Worm (Caenorhabditis elegans) whole organism, late embryonic: ENCODE measurements around the gene nhr-9.

ENCODE experiments used
- C38D4.7 ChIP-seq: fragments of 200-800 bp; sonication (Bioruptor generic); optimal IDR thresholded peaks from 2 replicates; lab custom pipeline; 2018; ENCODE audit warnings: mild to moderate bottlenecking, missing genetic modification characterization, moderate library complexity, missing compliant biosample characterization
- K09A11.1 ChIP-seq: sonication (generic microtip); optimal IDR thresholded peaks from 2 replicates; lab custom pipeline; 2017; ENCODE audit warnings: antibody characterized with exemption, mild to moderate bottlenecking, missing genetic modification characterization, missing compliant biosample characterization; ENCODE audit not compliant: insufficient read depth
- T23F11.4 ChIP-seq: fragments of 200-800 bp; sonication (Bioruptor generic); optimal IDR thresholded peaks from 2 replicates; lab custom pipeline; 2018; ENCODE audit warnings: mild to moderate bottlenecking, missing genetic modification characterization, missing compliant biosample characterization
- Y22D7AL.16 ChIP-seq: sonication (generic microtip); optimal IDR thresholded peaks from 2 replicates; lab custom pipeline; 2016; ENCODE audit warnings: missing genetic modification characterization, missing compliant biosample characterization
- ceh-14 ChIP-seq: sonication (generic microtip); optimal IDR thresholded peaks from 2 replicates; lab custom pipeline; 2016; ENCODE audit warnings: missing genotype, missing genetic modification characterization, missing compliant biosample characterization
- ceh-18 ChIP-seq: sonication (generic microtip); optimal IDR thresholded peaks from 2 replicates; lab custom pipeline; 2016; ENCODE audit warnings: missing genetic modification characterization, missing compliant biosample characterization
- ceh-24 ChIP-seq: sonication (generic microtip); optimal IDR thresholded peaks from 2 replicates; lab custom pipeline; 2016; ENCODE audit warnings: mild to moderate bottlenecking, missing genetic modification characterization, missing compliant biosample characterization
- ceh-31 ChIP-seq: sonication (generic microtip); optimal IDR thresholded peaks from 2 replicates; lab custom pipeline; 2016; ENCODE audit warnings: missing genetic modification characterization, missing compliant biosample characterization
- ceh-34 ChIP-seq: sonication (generic microtip); optimal IDR thresholded peaks from 2 replicates; lab custom pipeline; 2016; ENCODE audit warnings: mild to moderate bottlenecking, missing genetic modification characterization, missing compliant biosample characterization
- ceh-48 ChIP-seq: sonication (generic microtip); optimal IDR thresholded peaks from 2 replicates; lab custom pipeline; 2016; ENCODE audit warnings: missing genetic modification characterization, inconsistent platforms, missing compliant biosample characterization
- ceh-9 ChIP-seq: sonication (generic microtip); optimal IDR thresholded peaks from 2 replicates; lab custom pipeline; 2016; ENCODE audit warnings: mild to moderate bottlenecking, missing genetic modification characterization, inconsistent platforms, missing compliant biosample characterization
- dmd-4 ChIP-seq: sonication (generic microtip); optimal IDR thresholded peaks from 2 replicates; lab custom pipeline; 2016; ENCODE audit warnings: borderline replicate concordance, missing genetic modification characterization, missing compliant biosample characterization
- elt-2 ChIP-seq: sonication (generic microtip); optimal IDR thresholded peaks from 2 replicates; lab custom pipeline; 2016; ENCODE audit warnings: missing genetic modification reagents, missing genetic modification characterization, missing compliant biosample characterization
- fax-1 ChIP-seq: sonication (generic microtip); optimal IDR thresholded peaks from 2 replicates; lab custom pipeline; 2016; ENCODE audit warnings: missing genotype, missing genetic modification characterization, missing compliant biosample characterization
- fkh-6 ChIP-seq: sonication (generic microtip); optimal IDR thresholded peaks from 2 replicates; lab custom pipeline; 2016; ENCODE audit warnings: missing genetic modification characterization, missing compliant biosample characterization
- gmeb-2 ChIP-seq: sonication (generic microtip); optimal IDR thresholded peaks from 2 replicates; lab custom pipeline; 2016; ENCODE audit warnings: missing genetic modification characterization, inconsistent platforms, missing compliant biosample characterization
- hlh-15 ChIP-seq: sonication (generic microtip); optimal IDR thresholded peaks from 2 replicates; lab custom pipeline; 2016; ENCODE audit warnings: missing genetic modification characterization, missing compliant biosample characterization
- hlh-30 ChIP-seq: sonication (generic microtip); optimal IDR thresholded peaks from 2 replicates; lab custom pipeline; 2017; ENCODE audit warnings: antibody characterized with exemption, missing genetic modification characterization, missing compliant biosample characterization; ENCODE audit not compliant: insufficient read depth
- hlh-6 ChIP-seq: sonication (generic microtip); optimal IDR thresholded peaks from 2 replicates; lab custom pipeline; 2016; ENCODE audit warnings: missing genotype, missing genetic modification characterization, missing compliant biosample characterization
- hlh-8 ChIP-seq: sonication (generic microtip); optimal IDR thresholded peaks from 2 replicates; lab custom pipeline; 2016; ENCODE audit warnings: missing genotype, missing genetic modification characterization, missing compliant biosample characterization
- madf-2 ChIP-seq: sonication (generic microtip); optimal IDR thresholded peaks from 2 replicates; lab custom pipeline; 2017; ENCODE audit warnings: missing genetic modification characterization, missing compliant biosample characterization
- mec-3 ChIP-seq: sonication (generic microtip); optimal IDR thresholded peaks from 2 replicates; lab custom pipeline; 2016; ENCODE audit warnings: borderline replicate concordance, missing genetic modification characterization, missing compliant biosample characterization
- nfya-1 ChIP-seq: sonication (generic microtip); optimal IDR thresholded peaks from 2 replicates; lab custom pipeline; 2017; ENCODE audit warnings: missing genetic modification characterization, mild to moderate bottlenecking, missing compliant biosample characterization, antibody characterized with exemption, moderate library complexity
- nhr-232 ChIP-seq: sonication (generic microtip); optimal IDR thresholded peaks from 2 replicates; lab custom pipeline; 2016; ENCODE audit warnings: missing genetic modification characterization, missing compliant biosample characterization
- npax-4 ChIP-seq: sonication (generic microtip); optimal IDR thresholded peaks from 2 replicates; lab custom pipeline; 2016; ENCODE audit warnings: missing genetic modification characterization, missing compliant biosample characterization
- pat-9 ChIP-seq: fragments of 200-800 bp; sonication (Bioruptor generic); optimal IDR thresholded peaks from 2 replicates; lab custom pipeline; 2018; ENCODE audit warnings: mild to moderate bottlenecking, missing genetic modification characterization, moderate library complexity, missing compliant biosample characterization
- pha-2 ChIP-seq: sonication (generic microtip); optimal IDR thresholded peaks from 2 replicates; lab custom pipeline; 2017; ENCODE audit warnings: mild to moderate bottlenecking, missing genetic modification characterization, missing compliant biosample characterization
- pqm-1 ChIP-seq: sonication (generic microtip); optimal IDR thresholded peaks from 2 replicates; lab custom pipeline; 2016; ENCODE audit warnings: missing genetic modification characterization, missing compliant biosample characterization
- pros-1 ChIP-seq: fragments of 150-350 bp; optimal IDR thresholded peaks from 2 replicates; lab custom pipeline; 2014; ENCODE audit warnings: missing biosample characterization, missing genetic modification reagents, missing genetic modification characterization
- sox-2 ChIP-seq: fragments of 200-800 bp; sonication (Bioruptor generic); IDR thresholded peaks from 2 replicates; pipeline ENCODE4 v1.3.6; 2022; ENCODE audit warnings: missing genetic modification reagents, missing genetic modification characterization, missing compliant biosample characterization
- sox-4 ChIP-seq: sonication (generic microtip); optimal IDR thresholded peaks from 2 replicates; lab custom pipeline; 2017; ENCODE audit warnings: mild to moderate bottlenecking, missing genetic modification characterization, inconsistent platforms, missing compliant biosample characterization
- syd-9 ChIP-seq: sonication (generic microtip); optimal IDR thresholded peaks from 2 replicates; lab custom pipeline; 2016; ENCODE audit warnings: mild to moderate bottlenecking, missing genetic modification characterization, moderate library complexity, missing compliant biosample characterization
- tbx-2 ChIP-seq: sonication (generic microtip); optimal IDR thresholded peaks from 2 replicates; lab custom pipeline; 2016; ENCODE audit warnings: missing genetic modification characterization, missing compliant biosample characterization
- ttx-3 ChIP-seq: sonication (generic microtip); optimal IDR thresholded peaks from 2 replicates; lab custom pipeline; 2016; ENCODE audit warnings: missing genetic modification reagents, missing genetic modification characterization, missing compliant biosample characterization
- unc-86 ChIP-seq: sonication (generic microtip); optimal IDR thresholded peaks from 2 replicates; lab custom pipeline; 2016; ENCODE audit warnings: missing genetic modification characterization, missing compliant biosample characterization
- zip-5 ChIP-seq: sonication (generic microtip); optimal IDR thresholded peaks from 2 replicates; lab custom pipeline; 2016; ENCODE audit warnings: missing genetic modification characterization, missing compliant biosample characterization

nhr-9 gene

ce11 chrIII:7063061-7063460 lies 32.2 kb upstream of the nhr-9 start:
- TF ChIP-seq ceh-9 (tag; lab: Kevin White, UChicago) (no peak), zip-5 (tag; lab: Kevin White, UChicago) (no peak)

- TF ChIP-seq sox-4 (tag; lab: Kevin White, UChicago) (no peak), ttx-3 (tag; lab: Kevin White, UChicago) (no peak), sox-2 (GFP tag; lab: Robert Waterston, UW) (no peak), Y22D7AL.16 (tag; lab: Kevin White, UChicago) (no peak), T23F11.4 (no peak), hlh-8 (tag; lab: Kevin White, UChicago) (no peak), ceh-9 (tag; lab: Kevin White, UChicago) (no peak), elt-2 (tag; lab: Kevin White, UChicago) (no peak), ceh-18 (no peak), unc-86 (tag; lab: Kevin White, UChicago) (no peak), K09A11.1 (no peak), madf-2 (no peak)
These were observed 31.1 kb upstream of the nhr-9 start, which contains the start of gene R01H2.4 for ce11 chrIII:7064185-7064584. Gene R01H2.4, minus strand, starts transcription at chrIII:7064285.

- TF ChIP-seq ceh-31 (tag; lab: Kevin White, UChicago) (no peak), hlh-30 (tag; lab: Kevin White, UChicago) (no peak), ttx-3 (tag; lab: Kevin White, UChicago) (no peak), nhr-232 (tag; lab: Kevin White, UChicago) (no peak), fkh-6 (no peak)
These were observed 27.8 kb upstream of the nhr-9 start, which contains the start of gene ger-1 for ce11 chrIII:7067385-7067896. Gene ger-1, minus strand, starts transcription at chrIII:7067477.

ce11 chrIII:7068520-7069113 lies 26.6 kb upstream of the nhr-9 start, which contains the start of the genes ubc-18 and R01H2.8:
Gene ubc-18, minus strand, starts transcription at chrIII:7068570.
Gene R01H2.8, plus strand, starts transcription at chrIII:7069063.
- TF ChIP-seq hlh-15 (tag; lab: Kevin White, UChicago) (no peak), npax-4 (tag; lab: Kevin White, UChicago) (no peak), tbx-2 (no peak), pha-2 (tag; lab: Kevin White, UChicago) (no peak), nfya-1 (tag; lab: Kevin White, UChicago) (peak; percentile 38), zip-5 (tag; lab: Kevin White, UChicago) (no peak)

ce11 chrIII:7069981-7070380 lies 25.3 kb upstream of the nhr-9 start, which contains the start of gene tmem-17:
Gene tmem-17, plus strand, starts transcription at chrIII:7070281.
- TF ChIP-seq syd-9 (tag; lab: Kevin White, UChicago): no peak
- TF ChIP-seq hlh-30 (tag; lab: Kevin White, UChicago): no peak
- TF ChIP-seq pqm-1: no peak
- TF ChIP-seq mec-3: no peak
- no peak for TF ChIP-seq gmeb-2 (tag; lab: Kevin White, UChicago)
- TF ChIP-seq ceh-34 (tag; lab: Kevin White, UChicago): no peak
- TF ChIP-seq hlh-8 (tag; lab: Kevin White, UChicago): no peak
- TF ChIP-seq ceh-24: no peak
- TF ChIP-seq ceh-48: no peak
- TF ChIP-seq ceh-31 (tag; lab: Kevin White, UChicago): no peak
- TF ChIP-seq dmd-4: no peak
- TF ChIP-seq pat-9 (tag; lab: Kevin White, UChicago): no peak
- no peak for TF ChIP-seq C38D4.7 (GFP tag; lab: Kevin White, UChicago)
- no peak for TF ChIP-seq sox-4 (tag; lab: Kevin White, UChicago)
- TF ChIP-seq pros-1 (tag; lab: Kevin White, UChicago): no peak
- TF ChIP-seq ceh-14 (tag; lab: Kevin White, UChicago): no peak
- TF ChIP-seq hlh-6 (tag; lab: Kevin White, UChicago): no peak
- no peak for TF ChIP-seq fax-1 (tag; lab: Kevin White, UChicago)
